Fruit fly (Drosophila melanogaster): ENCODE measurements around the gene Apc.
A peak's percentile ranks its signal among the peaks of the same experiment; 100 is the strongest.

dm6 chr3R:28831626-28832267 lies 12.8 kb downstream of the Apc start, which contains the start of gene WASp:
- TF ChIP-seq br (optimal IDR thresholded peaks at IDR 0.05), result no peak
- TF ChIP-seq usp (GFP tag; optimal IDR thresholded peaks at IDR 0.05), result no peak
- TF ChIP-seq zf30C (GFP tag; optimal IDR thresholded peaks at IDR 0.05), result no peak
- peak; percentile 77 for TF ChIP-seq CG10209 (GFP tag; optimal IDR thresholded peaks at IDR 0.05)
- TF ChIP-seq sna (GFP tag; IDR thresholded peaks at IDR 0.05; ENCODE audit: partially characterized antibody), result no peak
- TF ChIP-seq Abd-B (GFP tag; optimal IDR thresholded peaks at IDR 0.05), result peak; percentile 18
